Fruit fly (Drosophila melanogaster) whole organism, embryonic: ENCODE measurements around the gene ppk23.
A peak's percentile ranks its signal among the peaks of the same experiment; 100 is the strongest.

Source experiments
- Asciz ChIP-seq: fragments of 200-800 bp; sonication (Bioruptor generic); optimal IDR thresholded peaks from 2 replicates; lab custom pipeline; 2017; ENCODE audit warnings: missing biosample characterization, mild to moderate bottlenecking, missing genetic modification characterization, missing genetic modification reagents
- CG10321 ChIP-seq: fragments of 200-800 bp; sonication (Bioruptor generic); IDR thresholded peaks from 2 replicates; pipeline ENCODE4 v1.3.6; 2022; ENCODE audit warnings: missing biosample characterization, missing genetic modification characterization
- CG11247 ChIP-seq: fragments of 200-800 bp; sonication (Bioruptor generic); IDR thresholded peaks from 2 replicates; pipeline ENCODE4 v1.3.6; 2022; ENCODE audit warnings: missing biosample characterization, missing genetic modification characterization
- CG11456 ChIP-seq: fragments of 200-800 bp; sonication (Bioruptor generic); IDR thresholded peaks from 3 replicates; pipeline ENCODE4 v1.3.6; 2022; ENCODE audit warnings: missing biosample characterization, missing genetic modification characterization
- CG11723 ChIP-seq: fragments of 200-800 bp; sonication (Bioruptor generic); optimal IDR thresholded peaks from 2 replicates; lab custom pipeline; 2017; ENCODE audit warnings: missing biosample characterization, mild to moderate bottlenecking, missing genetic modification characterization
- CG13123 ChIP-seq: fragments of 200-800 bp; sonication (Bioruptor generic); optimal IDR thresholded peaks from 2 replicates; lab custom pipeline; 2016; ENCODE audit warnings: missing biosample characterization, missing genetic modification characterization
- CG1832 ChIP-seq: fragments of 200-800 bp; sonication (Bioruptor generic); optimal IDR thresholded peaks from 2 replicates; lab custom pipeline; 2017; ENCODE audit warnings: missing biosample characterization, mild to moderate bottlenecking, missing genetic modification characterization, inconsistent platforms
- CG4424 ChIP-seq: fragments of 200-800 bp; sonication (Bioruptor generic); optimal IDR thresholded peaks from 3 replicates; lab custom pipeline; 2016; ENCODE audit warnings: missing biosample characterization, missing genetic modification characterization
- CG4820 ChIP-seq: fragments of 200-800 bp; sonication (Bioruptor generic); optimal IDR thresholded peaks from 3 replicates; lab custom pipeline; 2016; ENCODE audit warnings: missing biosample characterization, missing genetic modification characterization
- CG6765 ChIP-seq: fragments of 200-800 bp; sonication (Bioruptor generic); optimal IDR thresholded peaks from 3 replicates; lab custom pipeline; 2017; ENCODE audit warnings: missing biosample characterization, mild to moderate bottlenecking, missing genetic modification characterization
- CG7556 ChIP-seq: fragments of 200-800 bp; sonication (Bioruptor generic); optimal IDR thresholded peaks from 2 replicates; lab custom pipeline; 2017; ENCODE audit warnings: missing biosample characterization, mild to moderate bottlenecking, missing genetic modification characterization
- CG7786 ChIP-seq: fragments of 200-800 bp; sonication (Bioruptor generic); optimal IDR thresholded peaks from 2 replicates; lab custom pipeline; 2016; ENCODE audit warnings: missing biosample characterization, missing genetic modification characterization
- CG7987 ChIP-seq: fragments of 200-800 bp; sonication (Bioruptor generic); optimal IDR thresholded peaks from 2 replicates; lab custom pipeline; 2018; ENCODE audit warnings: missing biosample characterization, mild to moderate bottlenecking, missing genetic modification characterization, moderate library complexity
- CG9727 ChIP-seq: fragments of 200-800 bp; sonication (Bioruptor generic); optimal IDR thresholded peaks from 3 replicates; lab custom pipeline; 2017; ENCODE audit warnings: missing biosample characterization, mild to moderate bottlenecking, missing genetic modification characterization
- CTCF ChIP-seq: fragments of 200-800 bp; sonication (Bioruptor generic); optimal IDR thresholded peaks from 2 replicates; lab custom pipeline; 2017; ENCODE audit warnings: missing biosample characterization, mild to moderate bottlenecking, missing genetic modification characterization, moderate library complexity
- D19B ChIP-seq: fragments of 200-800 bp; sonication (Bioruptor generic); optimal IDR thresholded peaks from 2 replicates; lab custom pipeline; 2017; ENCODE audit warnings: missing biosample characterization, mild to moderate bottlenecking, missing genetic modification characterization
- Dip2 ChIP-seq: fragments of 200-800 bp; sonication (Bioruptor generic); IDR thresholded peaks from 2 replicates; pipeline ENCODE4 v1.3.6; 2022; ENCODE audit warnings: missing biosample characterization, missing genetic modification characterization
- Drgx ChIP-seq: fragments of 200-800 bp; sonication (Bioruptor generic); IDR thresholded peaks from 2 replicates; pipeline ENCODE4 v1.3.6; 2022; ENCODE audit warnings: missing biosample characterization, missing genetic modification characterization
- ERR ChIP-seq: fragments of 200-800 bp; sonication (Bioruptor generic); optimal IDR thresholded peaks from 2 replicates; lab custom pipeline; 2016; ENCODE audit warnings: missing biosample characterization, missing genetic modification characterization
- HLHmδ ChIP-seq: fragments of 200-800 bp; sonication (Bioruptor generic); optimal IDR thresholded peaks from 2 replicates; lab custom pipeline; 2018; ENCODE audit warnings: missing biosample characterization, mild to moderate bottlenecking, missing genetic modification characterization, moderate library complexity
- Hr3 ChIP-seq: fragments of 200-800 bp; sonication (Bioruptor generic); optimal IDR thresholded peaks from 3 replicates; lab custom pipeline; 2016; ENCODE audit warnings: missing biosample characterization, missing genetic modification characterization
- Meics ChIP-seq: fragments of 200-800 bp; sonication (Bioruptor generic); optimal IDR thresholded peaks from 2 replicates; lab custom pipeline; 2017; ENCODE audit warnings: missing biosample characterization, mild to moderate bottlenecking, missing genetic modification characterization
- Mrtf ChIP-seq: fragments of 200-800 bp; sonication (Bioruptor generic); IDR thresholded peaks from 3 replicates; pipeline ENCODE4 v1.3.6; 2022; ENCODE audit warnings: missing biosample characterization, missing genetic modification characterization
- NC2α ChIP-seq: fragments of 200-800 bp; sonication (Bioruptor generic); optimal IDR thresholded peaks from 2 replicates; lab custom pipeline; 2016; ENCODE audit warnings: missing biosample characterization, missing genetic modification characterization
- abd-A ChIP-seq: fragments of 200-800 bp; sonication (Bioruptor generic); optimal IDR thresholded peaks from 3 replicates; lab custom pipeline; 2019; ENCODE audit warnings: missing biosample characterization, mild to moderate bottlenecking, missing genetic modification characterization, moderate library complexity
- al ChIP-seq: fragments of 200-800 bp; sonication (Bioruptor generic); IDR thresholded peaks from 2 replicates; pipeline ENCODE4 v1.3.6; 2022; ENCODE audit warnings: missing biosample characterization, missing genetic modification characterization
- az2 ChIP-seq: fragments of 200-800 bp; sonication (Bioruptor generic); optimal IDR thresholded peaks from 3 replicates; lab custom pipeline; 2016; ENCODE audit warnings: missing biosample characterization, missing genetic modification characterization
- bsh ChIP-seq, 2 experiments: fragments of 200-800 bp; sonication (Bioruptor generic); optimal IDR thresholded peaks; 2 replicates each; lab custom pipeline; 2017 to 2018; ENCODE audit warnings: mild to moderate bottlenecking in 2 of 2, missing biosample characterization in 2 of 2, missing genetic modification characterization in 2 of 2, moderate library complexity in 1 of 2
- corto ChIP-seq: fragments of 200-800 bp; sonication (Bioruptor generic); optimal IDR thresholded peaks from 2 replicates; lab custom pipeline; 2016; ENCODE audit warnings: missing biosample characterization, mild to moderate bottlenecking, missing genetic modification characterization, moderate library complexity
- dmrt11E ChIP-seq: fragments of 200-800 bp; sonication (Bioruptor generic); optimal IDR thresholded peaks from 3 replicates; lab custom pipeline; 2018; ENCODE audit warnings: missing biosample characterization, mild to moderate bottlenecking, missing genetic modification characterization, moderate library complexity
- dmrt99B ChIP-seq: fragments of 200-800 bp; sonication (Bioruptor generic); optimal IDR thresholded peaks from 2 replicates; lab custom pipeline; 2018; ENCODE audit warnings: missing biosample characterization, mild to moderate bottlenecking, missing genetic modification characterization, moderate library complexity
- hth ChIP-seq: fragments of >200 bp; optimal IDR thresholded peaks from 2 replicates; lab custom pipeline; 2017; ENCODE audit warnings: inconsistent platforms
- ken ChIP-seq: fragments of 200-800 bp; sonication (Bioruptor generic); IDR thresholded peaks from 3 replicates; pipeline ENCODE4 v1.3.6; 2022; ENCODE audit warnings: missing biosample characterization, missing genetic modification characterization
- lbe ChIP-seq: fragments of 200-800 bp; sonication (Bioruptor generic); optimal IDR thresholded peaks from 2 replicates; lab custom pipeline; 2016; ENCODE audit warnings: missing biosample characterization, mild to moderate bottlenecking, missing genetic modification characterization
- lola ChIP-seq, 3 experiments: fragments of >200 bp in 2 of 3; fragments of 200-800 bp in 1 of 3; sonication (Bioruptor generic) in 1 of 3; optimal IDR thresholded peaks; 2 replicates each; lab custom pipeline; 2017 to 2019; ENCODE audit warnings: missing biosample characterization in 3 of 3, missing genetic modification characterization in 3 of 3, mild to moderate bottlenecking in 1 of 3, moderate library complexity in 1 of 3
- mam ChIP-seq: fragments of 200-800 bp; sonication (Bioruptor generic); optimal IDR thresholded peaks from 3 replicates; lab custom pipeline; 2016; ENCODE audit warnings: missing biosample characterization, missing genetic modification characterization
- nerfin-2 ChIP-seq: fragments of 200-800 bp; sonication (Bioruptor generic); IDR thresholded peaks from 2 replicates; pipeline ENCODE4 v1.3.6; 2022; ENCODE audit warnings: missing biosample characterization, missing genetic modification characterization; ENCODE audit not compliant: partially characterized antibody
- nmo ChIP-seq: fragments of 200-800 bp; sonication (Bioruptor generic); optimal IDR thresholded peaks from 2 replicates; lab custom pipeline; 2018; ENCODE audit warnings: missing biosample characterization, mild to moderate bottlenecking, missing genetic modification characterization, moderate library complexity
- nom ChIP-seq: fragments of 200-800 bp; sonication (Bioruptor generic); optimal IDR thresholded peaks from 2 replicates; lab custom pipeline; 2017; ENCODE audit warnings: missing biosample characterization, missing genetic modification characterization, mild to moderate bottlenecking, moderate library complexity, missing genetic modification reagents
- pfk ChIP-seq: fragments of 200-800 bp; sonication (Bioruptor generic); optimal IDR thresholded peaks from 2 replicates; lab custom pipeline; 2018; ENCODE audit warnings: missing biosample characterization, mild to moderate bottlenecking, missing genetic modification characterization, moderate library complexity
- sd ChIP-seq: fragments of 200-800 bp; sonication (Bioruptor generic); optimal IDR thresholded peaks from 3 replicates; lab custom pipeline; 2018; ENCODE audit warnings: missing biosample characterization, mild to moderate bottlenecking, missing genetic modification characterization, moderate library complexity
- sens ChIP-seq: fragments of 200-800 bp; sonication (Bioruptor generic); peaks from one replicate; lab custom pipeline; 2016; ENCODE audit warnings: missing biosample characterization, missing genetic modification characterization
- tll ChIP-seq, 2 experiments: fragments of 200-800 bp in 1 of 2; fragments of >200 bp in 1 of 2; sonication (Bioruptor generic) in 1 of 2; optimal IDR thresholded peaks; 2 replicates each; lab custom pipeline; 2017 to 2019; ENCODE audit warnings: missing biosample characterization in 2 of 2, missing genetic modification characterization in 2 of 2, mild to moderate bottlenecking in 1 of 2, moderate library complexity in 1 of 2
- trem ChIP-seq: fragments of 200-800 bp; optimal IDR thresholded peaks from 3 replicates; lab custom pipeline; 2019; ENCODE audit warnings: missing biosample characterization, mild to moderate bottlenecking, missing genetic modification characterization, moderate library complexity
- twi ChIP-seq: fragments of 200-800 bp; optimal IDR thresholded peaks from 2 replicates; lab custom pipeline; 2019; ENCODE audit warnings: missing biosample characterization, mild to moderate bottlenecking, missing genetic modification characterization, moderate library complexity

The ppk23 gene

DNA sequence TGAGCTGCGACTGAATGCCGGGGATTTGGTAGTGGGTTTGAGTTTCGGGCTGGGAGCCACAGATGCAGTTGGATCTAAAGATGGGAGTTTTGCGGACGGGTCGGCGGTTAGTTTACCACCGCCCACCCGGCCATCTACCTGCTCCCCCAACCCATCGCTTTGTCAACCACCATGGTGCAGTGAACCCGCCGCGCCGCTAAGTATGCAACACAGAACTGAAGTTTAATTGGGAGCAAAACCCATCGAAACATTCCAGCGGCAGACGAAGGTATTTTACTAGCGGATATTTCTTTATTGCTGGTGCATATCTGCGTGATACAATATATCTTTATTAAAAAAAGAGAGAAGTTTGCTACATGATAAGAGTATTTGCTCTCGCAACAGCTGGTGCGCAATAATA is 2.9 kb downstream of the ppk23 start:
- no peak for TF ChIP-seq CG4424 (GFP tag; lab: Kevin White, UChicago)
- peak; percentile 6 for TF ChIP-seq sens

DNA sequence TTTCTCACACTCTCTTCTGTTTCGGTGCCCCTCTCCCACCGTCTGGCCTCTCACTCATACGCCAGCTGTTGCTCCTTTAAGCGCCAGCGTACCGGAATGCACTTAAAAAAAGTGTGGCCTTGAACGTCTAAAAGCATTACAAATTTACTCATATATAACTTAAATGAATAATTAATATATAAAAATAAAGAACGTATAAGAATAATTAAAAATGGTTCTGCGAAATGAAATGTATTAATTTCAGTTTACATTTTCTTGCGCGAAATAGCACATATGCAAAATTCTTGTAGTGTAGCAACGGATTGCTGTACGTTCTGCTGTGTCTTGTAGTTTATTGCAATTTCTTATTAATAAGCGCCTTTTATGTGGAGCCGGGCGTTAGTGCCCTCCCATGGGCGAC is 6.4 kb downstream of the ppk23 start:
- peak; percentile 28 for TF ChIP-seq corto (GFP tag; lab: Kevin White, UChicago)
- TF ChIP-seq CG4820 (GFP tag; lab: Kevin White, UChicago): no peak
- no peak for TF ChIP-seq dmrt11E
- peak; percentile 19 for TF ChIP-seq lbe
- no peak for TF ChIP-seq trem (tag; lab: Kevin White, UChicago)
- TF ChIP-seq nom: peak; percentile 60
- peak in 1 of 2 experiments; percentile 68 for TF ChIP-seq bsh (GFP tag; optimal IDR thresholded peaks at IDR 0.05; lab: Kevin White, UChicago)
- TF ChIP-seq Drgx (GFP tag; lab: Robert Waterston, UW): peak; percentile 55; the same call in 1 of the 2 replicates

DNA sequence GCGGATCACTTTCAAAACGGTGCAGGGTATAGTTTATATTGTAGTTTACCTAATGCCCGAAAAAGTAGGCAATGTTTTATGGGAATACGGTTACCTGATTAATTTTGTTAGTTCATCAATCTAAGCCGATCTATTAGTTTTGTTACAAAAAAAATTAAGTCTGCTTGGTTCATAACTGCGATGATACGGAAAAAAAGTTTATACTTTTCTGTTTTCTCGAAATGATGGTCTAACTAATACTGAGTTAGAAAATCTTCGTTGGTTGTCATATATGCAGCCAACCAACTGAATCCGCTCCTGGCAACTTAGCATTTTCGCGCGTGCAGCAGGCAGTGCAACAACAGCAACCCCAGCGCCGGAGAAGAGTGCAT is 7.1 kb downstream of the ppk23 start:
- no peak for TF ChIP-seq CG7786 (GFP tag; lab: Kevin White, UChicago)
- TF ChIP-seq abd-A (tag; lab: Kevin White, UChicago): no peak
- TF ChIP-seq CG10321 (GFP tag; lab: Robert Waterston, UW): no peak
- TF ChIP-seq tll (GFP tag; optimal IDR thresholded peaks at IDR 0.05; lab: Kevin White, UChicago): no peak
- no peak for TF ChIP-seq ken (GFP tag; lab: Robert Waterston, UW)
- no peak for TF ChIP-seq pfk (GFP tag; lab: Kevin White, UChicago)
- no peak for TF ChIP-seq az2
- no peak for TF ChIP-seq CG13123 (GFP tag; lab: Kevin White, UChicago)
- no peak for TF ChIP-seq sd (tag; lab: Kevin White, UChicago)
- no peak for TF ChIP-seq al (GFP tag; lab: Robert Waterston, UW)
- no peak for TF ChIP-seq CTCF (GFP tag; lab: Kevin White, UChicago)
- TF ChIP-seq nmo (GFP tag; lab: Kevin White, UChicago): peak; percentile 7
- no peak for TF ChIP-seq Mrtf (GFP tag; lab: Robert Waterston, UW)
- TF ChIP-seq Drgx (GFP tag; lab: Robert Waterston, UW): peak; percentile 83
- no peak for TF ChIP-seq CG9727
- no peak for TF ChIP-seq CG4820 (GFP tag; lab: Kevin White, UChicago)
- TF ChIP-seq CG7987: no peak
- TF ChIP-seq nom: peak; percentile 91
- no peak for TF ChIP-seq Asciz
- no peak for TF ChIP-seq lola (GFP tag; optimal IDR thresholded peaks at IDR 0.05; lab: Kevin White, UChicago)
- TF ChIP-seq bsh (GFP tag; optimal IDR thresholded peaks at IDR 0.05; lab: Kevin White, UChicago): peak in 1 of 2 experiments; percentile 90
- TF ChIP-seq nerfin-2 (GFP tag; lab: Robert Waterston, UW): no peak
- no peak for TF ChIP-seq twi (tag; lab: Kevin White, UChicago)
- TF ChIP-seq mam (GFP tag; lab: Kevin White, UChicago): no peak
- no peak for TF ChIP-seq CG1832
- TF ChIP-seq CG6765 (GFP tag; lab: Kevin White, UChicago): no peak
- TF ChIP-seq NC2α (GFP tag; lab: Kevin White, UChicago): no peak

DNA sequence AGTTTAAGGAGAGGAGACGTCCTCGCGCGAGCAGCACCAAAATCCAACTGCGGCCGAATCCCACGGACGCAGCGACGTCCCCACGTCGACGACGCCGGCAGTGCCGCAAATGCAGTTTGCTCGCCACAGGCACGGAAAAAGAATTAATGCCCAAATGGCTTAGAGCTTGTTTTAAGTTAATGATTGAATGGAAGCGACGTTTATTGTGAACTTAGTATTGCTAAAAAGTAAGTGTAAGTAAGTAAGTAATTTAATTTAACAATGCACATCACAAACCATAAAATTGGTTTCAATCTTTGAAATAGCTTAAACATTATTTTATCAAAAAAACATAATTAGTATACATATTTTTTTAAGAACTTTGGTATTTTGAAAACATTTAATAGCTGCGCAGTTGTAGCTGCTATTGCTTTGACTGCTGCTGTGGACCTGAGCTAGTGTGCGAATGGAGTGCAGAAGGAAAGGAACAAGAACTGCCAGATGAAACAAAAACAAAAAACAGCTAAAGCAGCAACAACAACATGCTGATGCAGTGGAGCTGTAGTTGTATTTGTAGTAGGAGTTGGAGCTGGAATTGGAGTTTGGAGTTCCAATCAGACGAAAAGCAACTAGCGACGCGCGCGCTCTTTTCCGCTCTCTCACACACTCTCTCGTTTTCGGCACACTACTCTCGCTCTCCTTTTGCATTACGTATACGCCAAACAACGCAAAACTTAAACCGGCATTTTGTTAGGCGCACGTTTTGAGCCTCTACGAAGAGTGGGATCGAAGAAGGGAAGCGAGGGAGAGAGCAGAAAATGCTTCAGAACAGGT is 7.7 kb downstream of the ppk23 start, which contains the start of gene CG43658:
Gene CG43658, minus strand, starts transcription at position 51 of the 813 bp plus-strand sequence.
- TF ChIP-seq lbe: peak; percentile 77
- no peak for TF ChIP-seq Dip2 (GFP tag; lab: Robert Waterston, UW)
- TF ChIP-seq dmrt99B (tag; lab: Kevin White, UChicago): no peak
- TF ChIP-seq Drgx (GFP tag; lab: Robert Waterston, UW): peak; percentile 86
- TF ChIP-seq Hr3 (GFP tag; lab: Kevin White, UChicago): no peak
- no peak for TF ChIP-seq ERR (GFP tag; lab: Kevin White, UChicago)
- TF ChIP-seq CG11247 (GFP tag; lab: Robert Waterston, UW): no peak
- peak; percentile 85 for TF ChIP-seq corto (GFP tag; lab: Kevin White, UChicago)
- no peak for TF ChIP-seq D19B
- no peak for TF ChIP-seq CG7556 (GFP tag; lab: Kevin White, UChicago)
- TF ChIP-seq CG11456 (GFP tag; lab: Robert Waterston, UW): no peak
- peak in 1 of 2 experiments; percentile 97 for TF ChIP-seq bsh (GFP tag; optimal IDR thresholded peaks at IDR 0.05; lab: Kevin White, UChicago)
- TF ChIP-seq CG11723: no peak
- TF ChIP-seq Meics: no peak
- TF ChIP-seq hth: no peak
- TF ChIP-seq HLHmδ (GFP tag; lab: Kevin White, UChicago): no peak
